Worm (Caenorhabditis elegans) whole organism, mixed stage, embryonic: ENCODE measurements around the gene srd-18.

ENCODE experiments used
- blmp-1 ChIP-seq: fragments of 150-350 bp; optimal IDR thresholded peaks from 2 replicates; lab custom pipeline; 2014; ENCODE audit warnings: missing biosample characterization, missing genetic modification characterization
- ceh-39 ChIP-seq: fragments of 150-350 bp; optimal IDR thresholded peaks from 2 replicates; lab custom pipeline; 2014; ENCODE audit warnings: missing biosample characterization, missing genetic modification characterization
- elt-3 ChIP-seq: fragments of 150-350 bp; optimal IDR thresholded peaks from 2 replicates; lab custom pipeline; 2014; ENCODE audit warnings: missing biosample characterization, missing genetic modification characterization
- lin-32 ChIP-seq: fragments of 200-800 bp; sonication (Bioruptor generic); optimal IDR thresholded peaks from 2 replicates; lab custom pipeline; 2018; ENCODE audit warnings: mild to moderate bottlenecking, missing genetic modification characterization, missing compliant biosample characterization
- nhr-12 ChIP-seq: fragments of 150-350 bp; optimal IDR thresholded peaks from 2 replicates; lab custom pipeline; 2014; ENCODE audit warnings: missing biosample characterization, missing genetic modification characterization
- nhr-237 ChIP-seq: fragments of 150-350 bp; optimal IDR thresholded peaks from 2 replicates; lab custom pipeline; 2014; ENCODE audit warnings: missing biosample characterization, missing genetic modification characterization
- nhr-76 ChIP-seq: sonication (generic microtip); optimal IDR thresholded peaks from 2 replicates; lab custom pipeline; 2017; ENCODE audit warnings: missing biosample characterization, missing genetic modification characterization
- snpc-4 ChIP-seq: fragments of 150-350 bp; optimal IDR thresholded peaks from 2 replicates; lab custom pipeline; 2014; ENCODE audit warnings: missing biosample characterization, missing genetic modification characterization
- unc-120 ChIP-seq: sonication (generic microtip); optimal IDR thresholded peaks from 2 replicates; lab custom pipeline; 2017; ENCODE audit warnings: missing genetic modification characterization, missing compliant biosample characterization; ENCODE audit not compliant: poor library complexity, severe bottlenecking
- unc-62 ChIP-seq: fragments of 150-350 bp; optimal IDR thresholded peaks from 2 replicates; lab custom pipeline; 2014; ENCODE audit warnings: missing biosample characterization, missing genetic modification reagents, missing genetic modification characterization
- ztf-11 ChIP-seq: fragments of 150-350 bp; optimal IDR thresholded peaks from 2 replicates; lab custom pipeline; 2014; ENCODE audit warnings: missing biosample characterization, missing genetic modification characterization

- TF ChIP-seq lin-32 (GFP tag; lab: Kevin White, UChicago) (no peak), unc-62 (no peak), nhr-76 (tag; lab: Kevin White, UChicago) (no peak), unc-120 (tag; lab: Kevin White, UChicago) (no peak), elt-3 (no peak), nhr-12 (no peak), nhr-237 (tag; lab: Kevin White, UChicago) (no peak), ztf-11 (tag; lab: Kevin White, UChicago) (no peak), snpc-4 (no peak), ceh-39 (tag; lab: Kevin White, UChicago) (no peak), blmp-1 (tag; lab: Kevin White, UChicago) (no peak)
These were observed 3.1 kb downstream of the srd-18 start, which contains the start of gene srv-10 for ce11 chrV:13423608-13424007.
